Worm (Caenorhabditis elegans) whole organism, L4 larva: ENCODE data around the gene R13A5.15.

ENCODE experiments used
- D1046.2 ChIP-seq: fragments of 200-800 bp; sonication (Bioruptor generic); IDR thresholded peaks from 2 replicates; pipeline ENCODE4 v1.3.6; 2022; ENCODE audit warnings: missing genetic modification characterization, missing compliant biosample characterization
- F10B5.3 ChIP-seq: sonication (generic microtip); optimal IDR thresholded peaks from 2 replicates; lab custom pipeline; 2016; ENCODE audit warnings: mild to moderate bottlenecking, missing genetic modification characterization, missing compliant biosample characterization
- F26F4.8 ChIP-seq: fragments of 200-800 bp; sonication (Bioruptor generic); conservative IDR thresholded peaks from 2 replicates; pipeline ENCODE4 v1.3.6; 2022; ENCODE audit warnings: missing genetic modification characterization, missing compliant biosample characterization
- F44E2.7 ChIP-seq: fragments of 200-800 bp; sonication (Bioruptor generic); IDR thresholded peaks from 2 replicates; pipeline ENCODE4 v2.1.2; 2022; ENCODE audit warnings: missing genetic modification characterization, missing compliant biosample characterization
- R02D3.7 ChIP-seq: fragments of 150-350 bp; sonication (generic microtip); optimal IDR thresholded peaks from 3 replicates; lab custom pipeline; 2014; ENCODE audit warnings: missing biosample characterization, missing genetic modification characterization
- Y5F2A.4 ChIP-seq: fragments of 200-800 bp; sonication (Bioruptor generic); optimal IDR thresholded peaks from 2 replicates; lab custom pipeline; 2018; ENCODE audit warnings: mild to moderate bottlenecking, missing genetic modification characterization, missing compliant biosample characterization
- Y75B8A.6 ChIP-seq: fragments of 200-800 bp; sonication (Bioruptor generic); IDR thresholded peaks from 2 replicates; pipeline ENCODE4 v1.3.6; 2022; ENCODE audit warnings: missing genetic modification reagents, missing genetic modification characterization, missing compliant biosample characterization
- ZK337.2 ChIP-seq: fragments of 200-800 bp; sonication (Bioruptor generic); IDR thresholded peaks from 2 replicates; pipeline ENCODE4 v1.3.6; 2022; ENCODE audit warnings: missing genetic modification reagents, missing genetic modification characterization, missing compliant biosample characterization
- aha-1 ChIP-seq: fragments of 150-350 bp; peaks from one replicate; lab custom pipeline; 2014; ENCODE audit warnings: missing biosample characterization, missing genetic modification characterization
- arid-1 ChIP-seq: fragments of 200-800 bp; sonication (Bioruptor generic); conservative IDR thresholded peaks from 2 replicates; pipeline ENCODE4 v1.3.6; 2022; ENCODE audit warnings: missing genetic modification reagents, missing genetic modification characterization, missing compliant biosample characterization
- ceh-20 ChIP-seq: fragments of 200-800 bp; sonication (Bioruptor generic); IDR thresholded peaks from 2 replicates; pipeline ENCODE4 v1.3.6; 2022; ENCODE audit warnings: missing genetic modification reagents, missing genetic modification characterization, missing compliant biosample characterization
- ceh-62 ChIP-seq: sonication (generic microtip); optimal IDR thresholded peaks from 2 replicates; lab custom pipeline; 2017; ENCODE audit warnings: missing biosample characterization, missing genetic modification characterization
- cey-2 ChIP-seq: sonication (generic microtip); optimal IDR thresholded peaks from 3 replicates; lab custom pipeline; 2017; ENCODE audit warnings: missing genetic modification characterization, mild to moderate bottlenecking, missing compliant biosample characterization, antibody characterized with exemption, borderline replicate concordance; ENCODE audit not compliant: insufficient read depth
- dpl-1 ChIP-seq: fragments of 150-350 bp; optimal IDR thresholded peaks from 2 replicates; lab custom pipeline; 2014; ENCODE audit warnings: missing biosample characterization, missing genetic modification reagents, missing genetic modification characterization
- dve-1 ChIP-seq: sonication (generic microtip); optimal IDR thresholded peaks from 2 replicates; lab custom pipeline; 2017; ENCODE audit warnings: antibody characterized with exemption, mild to moderate bottlenecking, missing genetic modification characterization, missing compliant biosample characterization; ENCODE audit not compliant: insufficient read depth
- egl-27 ChIP-seq: sonication (generic microtip); optimal IDR thresholded peaks from 3 replicates; lab custom pipeline; 2017; ENCODE audit warnings: missing biosample characterization, missing genetic modification reagents, missing genetic modification characterization
- fos-1 ChIP-seq: fragments of 150-350 bp; optimal IDR thresholded peaks from 2 replicates; lab custom pipeline; 2014; ENCODE audit warnings: missing biosample characterization, missing genetic modification characterization
- gei-8 ChIP-seq: fragments of 200-800 bp; sonication (Bioruptor generic); optimal IDR thresholded peaks from 2 replicates; lab custom pipeline; 2018; ENCODE audit warnings: mild to moderate bottlenecking, missing genetic modification characterization, missing compliant biosample characterization
- hmg-1.1 ChIP-seq: fragments of 200-800 bp; sonication (Bioruptor generic); IDR thresholded peaks from 2 replicates; pipeline ENCODE4 v1.3.6; 2022; ENCODE audit warnings: missing genetic modification reagents, missing genetic modification characterization, missing compliant biosample characterization
- jun-1 ChIP-seq: fragments of 150-350 bp; optimal IDR thresholded peaks from 2 replicates; lab custom pipeline; 2014; ENCODE audit warnings: missing biosample characterization, missing genetic modification reagents, missing genetic modification characterization
- lim-7 ChIP-seq: fragments of 200-800 bp; sonication (Bioruptor generic); IDR thresholded peaks from 2 replicates; pipeline ENCODE4 v1.3.6; 2022; ENCODE audit warnings: missing genetic modification characterization, missing compliant biosample characterization
- lin-15B ChIP-seq: fragments of 150-350 bp; sonication (generic microtip); optimal IDR thresholded peaks from 3 replicates; lab custom pipeline; 2014; ENCODE audit warnings: missing biosample characterization, missing genetic modification characterization
- lin-29 ChIP-seq: fragments of 200-800 bp; sonication (Bioruptor generic); IDR thresholded peaks from 2 replicates; pipeline ENCODE4 v1.3.6; 2022; ENCODE audit warnings: missing genetic modification reagents, missing genetic modification characterization, missing compliant biosample characterization
- lin-38 ChIP-seq: fragments of 200-800 bp; sonication (Bioruptor generic); IDR thresholded peaks from 2 replicates; pipeline ENCODE4 v1.3.6; 2022; ENCODE audit warnings: missing genetic modification reagents, missing genetic modification characterization, missing compliant biosample characterization
- lsy-2 ChIP-seq, 2 experiments: fragments of 150-350 bp in 1 of 2; sonication (generic microtip) in 1 of 2; optimal IDR thresholded peaks; 2 replicates each; lab custom pipeline; 2014 to 2017; ENCODE audit warnings: missing biosample characterization in 2 of 2, missing genetic modification characterization in 2 of 2
- mdl-1 ChIP-seq, 2 experiments: fragments of 150-350 bp in 1 of 2; sonication (generic microtip) in 1 of 2; optimal IDR thresholded peaks; 2 replicates each; lab custom pipeline; 2014 to 2017; ENCODE audit warnings: missing biosample characterization in 2 of 2, missing genetic modification characterization in 2 of 2
- mxl-2 ChIP-seq: fragments of 200-800 bp; sonication (Bioruptor generic); conservative IDR thresholded peaks from 2 replicates; pipeline ENCODE4 v1.3.6; 2022; ENCODE audit warnings: missing genetic modification reagents, missing genetic modification characterization, missing compliant biosample characterization
- mxl-3 ChIP-seq: fragments of 200-800 bp; sonication (Bioruptor generic); optimal IDR thresholded peaks from 2 replicates; lab custom pipeline; 2018; ENCODE audit warnings: mild to moderate bottlenecking, missing genetic modification characterization, missing compliant biosample characterization
- nhr-102 ChIP-seq: sonication (generic microtip); optimal IDR thresholded peaks from 2 replicates; lab custom pipeline; 2016; ENCODE audit warnings: mild to moderate bottlenecking, missing genetic modification characterization, moderate library complexity, missing compliant biosample characterization
- nhr-41 ChIP-seq: fragments of 200-800 bp; sonication (Bioruptor generic); IDR thresholded peaks from 2 replicates; pipeline ENCODE4 v1.3.6; 2022; ENCODE audit warnings: missing genetic modification reagents, missing genetic modification characterization, missing compliant biosample characterization
- nhr-42 ChIP-seq: fragments of 200-800 bp; sonication (Bioruptor generic); IDR thresholded peaks from 2 replicates; pipeline ENCODE4 v1.3.6; 2022; ENCODE audit warnings: missing genetic modification characterization, missing compliant biosample characterization
- nhr-6 ChIP-seq: fragments of 150-350 bp; optimal IDR thresholded peaks from 2 replicates; lab custom pipeline; 2014; ENCODE audit warnings: missing biosample characterization, missing genetic modification characterization
- nhr-76 ChIP-seq: fragments of 150-350 bp; optimal IDR thresholded peaks from 2 replicates; lab custom pipeline; 2014; ENCODE audit warnings: missing biosample characterization, missing genetic modification characterization
- nhr-77 ChIP-seq: fragments of 150-350 bp; optimal IDR thresholded peaks from 2 replicates; lab custom pipeline; 2014; ENCODE audit warnings: missing biosample characterization, missing genetic modification characterization
- pha-4 ChIP-seq, 2 experiments: fragments of 150-350 bp in 1 of 2; fragments of 200-800 bp in 1 of 2; sonication (Bioruptor generic) in 1 of 2; IDR thresholded peaks in 1 of 2; optimal IDR thresholded peaks in 1 of 2; 2 replicates each; pipeline versions ENCODE4 v1.3.6 to Lab custom; 2014 to 2022; ENCODE audit warnings: missing genetic modification characterization in 2 of 2, missing genetic modification reagents in 2 of 2, missing biosample characterization in 1 of 2, missing compliant biosample characterization in 1 of 2
- php-3 ChIP-seq: fragments of 200-800 bp; sonication (Bioruptor generic); IDR thresholded peaks from 2 replicates; pipeline ENCODE4 v1.3.6; 2022; ENCODE audit warnings: missing genetic modification reagents, missing genetic modification characterization, missing compliant biosample characterization
- saeg-2 ChIP-seq: fragments of 200-800 bp; sonication (Bioruptor generic); IDR thresholded peaks from 2 replicates; pipeline ENCODE4 v1.3.6; 2022; ENCODE audit warnings: missing genetic modification reagents, missing genetic modification characterization, missing compliant biosample characterization
- set-16 ChIP-seq: fragments of 200-800 bp; sonication (Bioruptor generic); IDR thresholded peaks from 2 replicates; pipeline ENCODE4 v1.3.6; 2022; ENCODE audit warnings: missing genetic modification reagents, missing genetic modification characterization, missing compliant biosample characterization
- snpc-1.2 ChIP-seq: fragments of 200-800 bp; sonication (Bioruptor generic); IDR thresholded peaks from 2 replicates; pipeline ENCODE4 v1.3.6; 2022; ENCODE audit warnings: missing genetic modification reagents, missing genetic modification characterization, missing compliant biosample characterization
- snpc-4 ChIP-seq: fragments of 150-350 bp; optimal IDR thresholded peaks from 2 replicates; lab custom pipeline; 2014; ENCODE audit warnings: missing biosample characterization, missing genetic modification characterization
- tag-97 ChIP-seq: fragments of 200-800 bp; sonication (Bioruptor generic); IDR thresholded peaks from 2 replicates; pipeline ENCODE4 v1.3.6; 2022; ENCODE audit warnings: missing genetic modification characterization, missing compliant biosample characterization
- tra-1 ChIP-seq: fragments of 200-800 bp; sonication (Bioruptor generic); IDR thresholded peaks from 2 replicates; pipeline ENCODE4 v1.3.6; 2022; ENCODE audit warnings: missing genetic modification reagents, missing genetic modification characterization, missing compliant biosample characterization
- unc-130 ChIP-seq: sonication (generic microtip); optimal IDR thresholded peaks from 2 replicates; lab custom pipeline; 2016; ENCODE audit warnings: missing genetic modification reagents, missing genetic modification characterization, missing compliant biosample characterization
- unc-39 ChIP-seq: sonication (generic microtip); optimal IDR thresholded peaks from 2 replicates; lab custom pipeline; 2017; ENCODE audit warnings: missing biosample characterization, missing genetic modification characterization
- unc-62 ChIP-seq, 3 experiments: fragments of 150-350 bp in 1 of 3; sonication (generic microtip); optimal IDR thresholded peaks in 2 of 3; peaks in 1 of 3; 1 replicate in 1 of 3; 2 replicates in 2 of 3; lab custom pipeline; 2014 to 2017; ENCODE audit warnings: missing biosample characterization in 3 of 3, missing genetic modification characterization in 3 of 3, missing genetic modification reagents in 3 of 3, missing genotype in 1 of 3
- vab-7 ChIP-seq: fragments of 200-800 bp; sonication (Bioruptor generic); IDR thresholded peaks from 2 replicates; pipeline ENCODE4 v1.3.6; 2022; ENCODE audit warnings: missing genetic modification reagents, missing genetic modification characterization, missing compliant biosample characterization
- zfp-3 ChIP-seq: fragments of 200-800 bp; sonication (Bioruptor generic); conservative IDR thresholded peaks from 2 replicates; pipeline ENCODE4 v1.3.6; 2022; ENCODE audit warnings: missing genetic modification reagents, missing genetic modification characterization, missing compliant biosample characterization
- zip-2 ChIP-seq: fragments of 150-350 bp; optimal IDR thresholded peaks from 2 replicates; lab custom pipeline; 2014; ENCODE audit warnings: missing biosample characterization, missing genetic modification characterization
- ztf-7 ChIP-seq: fragments of 150-350 bp; optimal IDR thresholded peaks from 2 replicates; lab custom pipeline; 2014; ENCODE audit warnings: missing biosample characterization, missing genetic modification characterization

Gene R13A5.15

ce11 chrIII:7572781-7573400 is 15.2 kb downstream of the R13A5.15 start, which contains the start of the genes rpl-9 and lpd-7:
Gene rpl-9, minus strand, starts transcription at chrIII:7572831.
Gene lpd-7, plus strand, starts transcription at chrIII:7573350.
- TF ChIP-seq tra-1 (GFP tag; lab: Robert Waterston, UW), result no peak
- no peak for TF ChIP-seq F10B5.3
- TF ChIP-seq arid-1 (GFP tag; lab: Robert Waterston, UW), result peak; percentile 53; the same call in 1 of the 2 replicates
- TF ChIP-seq vab-7 (GFP tag; lab: Robert Waterston, UW), result no peak; the same call in 1 of the 2 replicates
- no peak for TF ChIP-seq set-16
- TF ChIP-seq unc-62 (GFP tag; optimal IDR thresholded peaks at IDR 0.05 in 1 of 2; lab: Kevin White, UChicago), result peak in 1 of 2 experiments; percentile 38
- TF ChIP-seq unc-62 (tag; optimal IDR thresholded peaks at IDR 0.05; lab: Kevin White, UChicago), result no peak
- peak; percentile 58 for TF ChIP-seq hmg-1.1
- TF ChIP-seq zip-2, result no peak
- peak; percentile 17 for TF ChIP-seq R02D3.7
- TF ChIP-seq ZK337.2 (GFP tag; lab: Robert Waterston, UW), result no peak
- TF ChIP-seq F44E2.7 (GFP tag; lab: Robert Waterston, UW), result no peak
- TF ChIP-seq Y5F2A.4 (GFP tag; lab: Kevin White, UChicago), result no peak
- peak; percentile 52 for TF ChIP-seq unc-130 (GFP tag; lab: Kevin White, UChicago)
- TF ChIP-seq nhr-41 (GFP tag; lab: Robert Waterston, UW), result no peak
- no peak for TF ChIP-seq tag-97 (GFP tag; lab: Robert Waterston, UW)
- peak in 1 of 2 experiments; percentile 83 for TF ChIP-seq mdl-1 (tag; optimal IDR thresholded peaks at IDR 0.05; lab: Kevin White, UChicago)
- no peak for TF ChIP-seq pha-4 (GFP tag; IDR thresholded peaks at IDR 0.05; lab: Robert Waterston, UW)
- peak; percentile 48 for TF ChIP-seq pha-4 (tag; optimal IDR thresholded peaks at IDR 0.05; lab: Kevin White, UChicago)
- no peak for TF ChIP-seq snpc-1.2 (GFP tag; lab: Robert Waterston, UW)
- TF ChIP-seq egl-27, result no peak
- TF ChIP-seq D1046.2, result no peak
- no peak for TF ChIP-seq lin-15B (tag; lab: Kevin White, UChicago)
- no peak for TF ChIP-seq nhr-76 (tag; lab: Kevin White, UChicago)
- TF ChIP-seq fos-1 (tag; lab: Kevin White, UChicago), result no peak
- no peak for TF ChIP-seq mxl-2 (GFP tag; lab: Robert Waterston, UW)
- peak; percentile 74 for TF ChIP-seq dpl-1 (GFP tag; lab: Kevin White, UChicago)
- TF ChIP-seq aha-1 (tag; lab: Kevin White, UChicago), result peak; percentile 77
- peak; percentile 81 for TF ChIP-seq nhr-77 (tag; lab: Kevin White, UChicago)
- TF ChIP-seq Y75B8A.6, result no peak
- TF ChIP-seq dve-1, result peak; percentile 58
- no peak for TF ChIP-seq ceh-20 (GFP tag; lab: Robert Waterston, UW)
- TF ChIP-seq snpc-4 (tag; lab: Kevin White, UChicago), result no peak
- TF ChIP-seq mxl-3, result peak; percentile 21
- no peak for TF ChIP-seq ceh-62 (tag; lab: Kevin White, UChicago)
- TF ChIP-seq ztf-7, result no peak
- TF ChIP-seq nhr-42 (GFP tag; lab: Robert Waterston, UW), result no peak
- no peak for TF ChIP-seq nhr-102 (tag; lab: Kevin White, UChicago)
- TF ChIP-seq F26F4.8 (GFP tag; lab: Robert Waterston, UW), result no peak
- no peak for TF ChIP-seq lin-29 (GFP tag; lab: Robert Waterston, UW)
- no peak for TF ChIP-seq unc-39
- no peak for TF ChIP-seq gei-8 (GFP tag; lab: Kevin White, UChicago)
- peak; percentile 95 for TF ChIP-seq nhr-6 (tag; lab: Kevin White, UChicago)
- TF ChIP-seq lin-38 (GFP tag; lab: Robert Waterston, UW), result peak; percentile 65
- no peak for TF ChIP-seq saeg-2 (GFP tag; lab: Robert Waterston, UW)
- TF ChIP-seq php-3 (GFP tag; lab: Robert Waterston, UW), result no peak
- TF ChIP-seq jun-1 (tag; lab: Kevin White, UChicago), result no peak
- peak; percentile 2 to 91 for TF ChIP-seq lsy-2 (tag; optimal IDR thresholded peaks at IDR 0.05; lab: Kevin White, UChicago)
- TF ChIP-seq zfp-3, result no peak; the same call in 1 of the 2 replicates
- no peak for TF ChIP-seq cey-2 (tag; lab: Kevin White, UChicago)
- TF ChIP-seq lim-7, result no peak
